Fruit fly (Drosophila melanogaster) whole organism, embryonic: ENCODE data around the gene CG7298.

Experiments
- Atf-2 ChIP-seq: fragments of 200-800 bp; sonication (Bioruptor generic); optimal IDR thresholded peaks from 2 replicates; lab custom pipeline; 2016; ENCODE audit warnings: missing biosample characterization, missing genetic modification characterization
- CG10366 ChIP-seq: fragments of 200-800 bp; sonication (Bioruptor generic); IDR thresholded peaks from 2 replicates; pipeline ENCODE4 v1.3.6; 2022; ENCODE audit warnings: missing biosample characterization, missing genetic modification characterization
- CG11456 ChIP-seq: fragments of 200-800 bp; sonication (Bioruptor generic); IDR thresholded peaks from 3 replicates; pipeline ENCODE4 v1.3.6; 2022; ENCODE audit warnings: missing biosample characterization, missing genetic modification characterization
- CG12769 ChIP-seq: fragments of 200-800 bp; sonication (Bioruptor generic); optimal IDR thresholded peaks from 2 replicates; lab custom pipeline; 2019; ENCODE audit warnings: missing biosample characterization, mild to moderate bottlenecking, missing genetic modification characterization, moderate library complexity
- CG12942 ChIP-seq: fragments of 200-800 bp; sonication (Bioruptor generic); optimal IDR thresholded peaks from 3 replicates; lab custom pipeline; 2016; ENCODE audit warnings: missing biosample characterization, missing genetic modification characterization
- CG14710 ChIP-seq: fragments of 200-800 bp; sonication (Bioruptor generic); optimal IDR thresholded peaks from 3 replicates; lab custom pipeline; 2019; ENCODE audit warnings: missing biosample characterization, mild to moderate bottlenecking, missing genetic modification characterization, moderate library complexity
- CG15514 ChIP-seq: fragments of 200-800 bp; sonication (Bioruptor generic); optimal IDR thresholded peaks from 3 replicates; lab custom pipeline; 2017; ENCODE audit warnings: missing biosample characterization, missing genetic modification characterization, mild to moderate bottlenecking, moderate library complexity, missing genetic modification reagents
- CG17361 ChIP-seq: fragments of 200-800 bp; sonication (Bioruptor generic); IDR thresholded peaks from 3 replicates; pipeline ENCODE4 v1.3.6; 2022; ENCODE audit warnings: missing biosample characterization, missing genetic modification characterization
- CG17385 ChIP-seq: fragments of 200-800 bp; sonication (Bioruptor generic); optimal IDR thresholded peaks from 3 replicates; lab custom pipeline; 2018; ENCODE audit warnings: missing biosample characterization, mild to moderate bottlenecking, missing genetic modification characterization
- CG34224 ChIP-seq: fragments of 200-800 bp; sonication (Bioruptor generic); IDR thresholded peaks from 3 replicates; pipeline ENCODE4 v1.3.6; 2022; ENCODE audit warnings: missing biosample characterization, missing genetic modification characterization; ENCODE audit not compliant: partially characterized antibody
- CG3995 ChIP-seq: fragments of 200-800 bp; sonication (Bioruptor generic); optimal IDR thresholded peaks from 3 replicates; lab custom pipeline; 2016; ENCODE audit warnings: missing biosample characterization, missing genetic modification characterization
- CG4404 ChIP-seq: fragments of 200-800 bp; sonication (Bioruptor generic); IDR thresholded peaks from 2 replicates; pipeline ENCODE4 v1.3.6; 2022; ENCODE audit warnings: missing biosample characterization, missing genetic modification characterization
- CG4424 ChIP-seq: fragments of 200-800 bp; sonication (Bioruptor generic); optimal IDR thresholded peaks from 3 replicates; lab custom pipeline; 2016; ENCODE audit warnings: missing biosample characterization, missing genetic modification characterization
- CG4730 ChIP-seq: fragments of 200-800 bp; sonication (Bioruptor generic); IDR thresholded peaks from 2 replicates; pipeline ENCODE4 v1.3.6; 2022; ENCODE audit warnings: missing biosample characterization, missing genetic modification characterization
- CG4820 ChIP-seq: fragments of 200-800 bp; sonication (Bioruptor generic); optimal IDR thresholded peaks from 3 replicates; lab custom pipeline; 2016; ENCODE audit warnings: missing biosample characterization, missing genetic modification characterization
- CG6689 ChIP-seq: fragments of 200-800 bp; sonication (Bioruptor generic); IDR thresholded peaks from 2 replicates; pipeline ENCODE4 v1.3.6; 2022; ENCODE audit warnings: missing biosample characterization, missing genetic modification characterization
- CG6813 ChIP-seq: fragments of 200-800 bp; sonication (Bioruptor generic); optimal IDR thresholded peaks from 2 replicates; lab custom pipeline; 2017; ENCODE audit warnings: missing biosample characterization, missing genetic modification characterization, mild to moderate bottlenecking, moderate library complexity, missing genetic modification reagents
- CG9727 ChIP-seq: fragments of 200-800 bp; sonication (Bioruptor generic); optimal IDR thresholded peaks from 3 replicates; lab custom pipeline; 2017; ENCODE audit warnings: missing biosample characterization, mild to moderate bottlenecking, missing genetic modification characterization
- Camta ChIP-seq: fragments of 200-800 bp; sonication (Bioruptor generic); optimal IDR thresholded peaks from 2 replicates; lab custom pipeline; 2016; ENCODE audit warnings: missing biosample characterization, missing genetic modification characterization
- CkIIα-i1 ChIP-seq: fragments of 200-800 bp; sonication (Bioruptor generic); IDR thresholded peaks from 2 replicates; pipeline ENCODE4 v1.3.6; 2022; ENCODE audit warnings: missing biosample characterization, missing genetic modification characterization
- Dad ChIP-seq: fragments of 200-800 bp; sonication (Bioruptor generic); optimal IDR thresholded peaks from 3 replicates; lab custom pipeline; 2016; ENCODE audit warnings: missing biosample characterization, missing genetic modification characterization
- Deaf1 ChIP-seq: fragments of 200-800 bp; optimal IDR thresholded peaks from 3 replicates; lab custom pipeline; 2019; ENCODE audit warnings: missing biosample characterization, mild to moderate bottlenecking, missing genetic modification characterization, moderate library complexity
- Doc2 ChIP-seq: fragments of 200-800 bp; sonication (Bioruptor generic); IDR thresholded peaks from 2 replicates; pipeline ENCODE4 v1.3.6; 2022; ENCODE audit warnings: missing biosample characterization, missing genetic modification characterization
- ERR ChIP-seq: fragments of 200-800 bp; sonication (Bioruptor generic); optimal IDR thresholded peaks from 2 replicates; lab custom pipeline; 2016; ENCODE audit warnings: missing biosample characterization, missing genetic modification characterization
- Hand ChIP-seq: fragments of 200-800 bp; sonication (Bioruptor generic); optimal IDR thresholded peaks from 2 replicates; lab custom pipeline; 2017; ENCODE audit warnings: mild to moderate bottlenecking, missing biosample characterization, missing genetic modification reagents, missing genetic modification characterization
- Hmr ChIP-seq: fragments of 200-800 bp; sonication (Bioruptor generic); optimal IDR thresholded peaks from 3 replicates; lab custom pipeline; 2017; ENCODE audit warnings: mild to moderate bottlenecking, missing biosample characterization, missing genetic modification reagents, missing genetic modification characterization
- Lpt ChIP-seq: fragments of >200 bp; optimal IDR thresholded peaks from 2 replicates; lab custom pipeline; 2018; ENCODE audit warnings: missing biosample characterization, missing genetic modification characterization
- Nf-YB ChIP-seq: fragments of 200-800 bp; sonication (Bioruptor generic); optimal IDR thresholded peaks from 3 replicates; lab custom pipeline; 2019; ENCODE audit warnings: missing biosample characterization, mild to moderate bottlenecking, missing genetic modification characterization, moderate library complexity
- Nf-YC ChIP-seq: fragments of 200-800 bp; optimal IDR thresholded peaks from 3 replicates; lab custom pipeline; 2019; ENCODE audit warnings: missing biosample characterization, mild to moderate bottlenecking, missing genetic modification characterization, moderate library complexity
- Rfx ChIP-seq: fragments of 200-800 bp; sonication (Bioruptor generic); IDR thresholded peaks from 2 replicates; pipeline ENCODE4 v1.3.6; 2022; ENCODE audit warnings: missing biosample characterization, missing genetic modification characterization
- Tbp ChIP-seq: fragments of >200 bp; optimal IDR thresholded peaks from 2 replicates; lab custom pipeline; 2018; ENCODE audit warnings: missing biosample characterization, missing genetic modification characterization
- az2 ChIP-seq: fragments of 200-800 bp; sonication (Bioruptor generic); optimal IDR thresholded peaks from 3 replicates; lab custom pipeline; 2016; ENCODE audit warnings: missing biosample characterization, missing genetic modification characterization
- br ChIP-seq: fragments of >200 bp; optimal IDR thresholded peaks from 2 replicates; lab custom pipeline; 2017
- danr ChIP-seq: fragments of 200-800 bp; sonication (Bioruptor generic); IDR thresholded peaks from 2 replicates; pipeline ENCODE4 v1.3.6; 2022; ENCODE audit warnings: missing biosample characterization, missing genetic modification characterization
- ems ChIP-seq: fragments of 200-800 bp; sonication (Bioruptor generic); optimal IDR thresholded peaks from 3 replicates; lab custom pipeline; 2016; ENCODE audit warnings: missing biosample characterization, missing genetic modification characterization
- exex ChIP-seq: fragments of 200-800 bp; sonication (Bioruptor generic); optimal IDR thresholded peaks from 4 replicates; lab custom pipeline; 2018; ENCODE audit warnings: missing biosample characterization, mild to moderate bottlenecking, missing genetic modification characterization, moderate library complexity
- fd64A ChIP-seq: fragments of 200-800 bp; sonication (Bioruptor generic); optimal IDR thresholded peaks from 3 replicates; lab custom pipeline; 2018; ENCODE audit warnings: missing biosample characterization, mild to moderate bottlenecking, missing genetic modification characterization
- hb ChIP-seq: fragments of 200-800 bp; sonication (Bioruptor generic); IDR thresholded peaks from 3 replicates; pipeline ENCODE4 v1.3.6; 2022; ENCODE audit warnings: missing biosample characterization, missing genetic modification characterization; ENCODE audit not compliant: partially characterized antibody
- lmd ChIP-seq: fragments of 200-800 bp; sonication (Bioruptor generic); IDR thresholded peaks from 2 replicates; pipeline ENCODE4 v1.3.6; 2022; ENCODE audit warnings: missing biosample characterization, missing genetic modification characterization
- phol ChIP-seq: fragments of 200-800 bp; sonication (Bioruptor generic); optimal IDR thresholded peaks from 3 replicates; lab custom pipeline; 2018; ENCODE audit warnings: missing biosample characterization, mild to moderate bottlenecking, missing genetic modification characterization, moderate library complexity
- pita ChIP-seq: fragments of 200-800 bp; sonication (Bioruptor generic); optimal IDR thresholded peaks from 2 replicates; lab custom pipeline; 2017; ENCODE audit warnings: missing biosample characterization, mild to moderate bottlenecking, missing genetic modification characterization
- pnt ChIP-seq: fragments of 200-800 bp; sonication (Bioruptor generic); optimal IDR thresholded peaks from 3 replicates; lab custom pipeline; 2016; ENCODE audit warnings: missing biosample characterization, missing genetic modification characterization
- sens ChIP-seq: fragments of 200-800 bp; sonication (Bioruptor generic); peaks from one replicate; lab custom pipeline; 2016; ENCODE audit warnings: missing biosample characterization, missing genetic modification characterization
- seq ChIP-seq: fragments of 200-800 bp; sonication (Bioruptor generic); IDR thresholded peaks from 2 replicates; pipeline ENCODE4 v1.3.6; 2022; ENCODE audit warnings: missing biosample characterization, missing genetic modification characterization
- slou ChIP-seq: fragments of 200-800 bp; sonication (Bioruptor generic); optimal IDR thresholded peaks from 3 replicates; lab custom pipeline; 2016; ENCODE audit warnings: missing biosample characterization, missing genetic modification characterization
- sob ChIP-seq: fragments of 200-800 bp; sonication (Bioruptor generic); IDR thresholded peaks from 2 replicates; pipeline ENCODE4 v1.3.6; 2022; ENCODE audit warnings: missing biosample characterization, missing genetic modification characterization
- ssp ChIP-seq: fragments of 200-800 bp; sonication (Bioruptor generic); IDR thresholded peaks from 2 replicates; pipeline ENCODE4 v1.3.6; 2022; ENCODE audit warnings: missing biosample characterization, missing genetic modification characterization
- vnd ChIP-seq: fragments of 200-800 bp; sonication (Bioruptor generic); IDR thresholded peaks from 3 replicates; pipeline ENCODE4 v1.3.6; 2022; ENCODE audit warnings: missing biosample characterization, missing genetic modification characterization; ENCODE audit not compliant: partially characterized antibody
- wdn ChIP-seq: fragments of 200-800 bp; sonication (Bioruptor generic); IDR thresholded peaks from 2 replicates; pipeline ENCODE4 v1.3.6; 2022; ENCODE audit warnings: missing biosample characterization, missing genetic modification characterization
- wor ChIP-seq: fragments of 200-800 bp; sonication (Bioruptor generic); IDR thresholded peaks from 2 replicates; pipeline ENCODE4 v1.3.6; 2022; ENCODE audit warnings: missing biosample characterization, missing genetic modification characterization
- yki ChIP-seq: fragments of >200 bp; optimal IDR thresholded peaks from 3 replicates; lab custom pipeline; 2018
- z ChIP-seq: fragments of 200-800 bp; sonication (Bioruptor generic); IDR thresholded peaks from 3 replicates; pipeline ENCODE4 v1.3.6; 2022; ENCODE audit warnings: missing biosample characterization, missing genetic modification characterization

The CG7298 gene

DNA sequence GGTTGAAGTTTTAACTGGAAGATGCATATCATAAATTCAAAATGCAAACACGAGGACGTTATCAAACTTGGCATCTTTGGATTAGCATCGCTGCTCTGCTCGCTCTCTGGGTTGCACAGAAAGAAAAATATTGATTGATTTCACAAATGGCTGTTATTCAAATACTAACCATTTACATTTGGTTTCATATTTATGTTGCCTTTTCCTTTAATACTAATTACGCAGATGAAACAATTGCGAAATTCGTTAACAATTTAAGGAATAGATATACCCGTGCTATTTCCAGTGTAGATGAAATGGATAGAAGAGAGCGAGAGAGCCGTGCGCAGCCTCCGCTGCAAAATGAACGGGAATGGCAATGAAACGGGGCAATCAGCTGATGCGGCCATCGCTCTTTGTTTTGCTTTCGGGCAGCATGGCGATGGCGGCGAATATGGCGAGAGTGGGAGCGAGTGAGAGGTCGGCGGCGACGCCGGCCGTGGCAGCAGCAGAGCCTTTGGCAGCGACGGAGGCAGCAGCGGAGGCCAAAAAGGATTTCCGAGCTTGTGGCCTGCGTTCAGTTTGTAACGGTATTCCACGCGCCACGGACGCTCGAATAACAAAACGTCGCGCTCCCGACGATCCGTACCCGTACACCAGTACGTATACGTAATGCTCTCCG lies 44.2 kb upstream of the CG7298 start, which contains the start of gene rdgC (continued):
- TF ChIP-seq ssp (GFP tag; lab: Robert Waterston, UW): peak; percentile 83
- no peak for TF ChIP-seq yki (lab: Kevin White, UChicago)
- peak; percentile 78 for TF ChIP-seq CG14710 (tag; lab: Kevin White, UChicago)
- peak; percentile 94 for TF ChIP-seq CG6813
- TF ChIP-seq pita (GFP tag; lab: Kevin White, UChicago): no peak
- peak; percentile 94 for TF ChIP-seq CG4424
- peak; percentile 76 for TF ChIP-seq z (GFP tag; lab: Robert Waterston, UW)
- peak; percentile 96 for TF ChIP-seq CG17361 (GFP tag; lab: Robert Waterston, UW)
- TF ChIP-seq CG11456 (GFP tag; lab: Robert Waterston, UW): peak; percentile 94
- peak; percentile 96 for TF ChIP-seq Hmr
- peak; percentile 95 for TF ChIP-seq Camta (GFP tag; lab: Kevin White, UChicago)
- peak; percentile 98 for TF ChIP-seq Rfx (GFP tag; lab: Robert Waterston, UW)
- TF ChIP-seq lmd (GFP tag; lab: Robert Waterston, UW): peak; percentile 96
- peak; percentile 80 for TF ChIP-seq Nf-YB
- TF ChIP-seq CkIIα-i1 (GFP tag; lab: Robert Waterston, UW): peak; percentile 93
- peak; percentile 95 for TF ChIP-seq CG4820 (GFP tag; lab: Kevin White, UChicago)
- no peak for TF ChIP-seq Lpt (GFP tag; lab: Kevin White, UChicago)
- TF ChIP-seq ems (GFP tag; lab: Kevin White, UChicago): peak; percentile 94
- no peak for TF ChIP-seq vnd (GFP tag; lab: Robert Waterston, UW)
- TF ChIP-seq sens: peak; percentile 99
- peak; percentile 92 for TF ChIP-seq slou
- TF ChIP-seq CG12942 (GFP tag; lab: Kevin White, UChicago): peak; percentile 93
- peak; percentile 89 for TF ChIP-seq Doc2 (GFP tag; lab: Robert Waterston, UW)
- TF ChIP-seq wdn (GFP tag; lab: Robert Waterston, UW): peak; percentile 92
- peak; percentile 96 for TF ChIP-seq CG4730 (GFP tag; lab: Robert Waterston, UW)
- TF ChIP-seq Nf-YC (tag; lab: Kevin White, UChicago): peak; percentile 68
- TF ChIP-seq br (lab: Kevin White, UChicago): no peak
- peak; percentile 96 for TF ChIP-seq pnt (GFP tag; lab: Kevin White, UChicago)
- peak; percentile 94 for TF ChIP-seq phol (tag; lab: Kevin White, UChicago)
- TF ChIP-seq fd64A: peak; percentile 85
- peak; percentile 94 for TF ChIP-seq az2
- TF ChIP-seq CG15514 (GFP tag; lab: Kevin White, UChicago): peak; percentile 92
- peak; percentile 94 for TF ChIP-seq Hand (GFP tag; lab: Kevin White, UChicago)
- peak; percentile 94 for TF ChIP-seq ERR (GFP tag; lab: Kevin White, UChicago)
- peak; percentile 94 for TF ChIP-seq Dad (GFP tag; lab: Kevin White, UChicago)
- peak; percentile 92 for TF ChIP-seq CG17385 (GFP tag; lab: Kevin White, UChicago)
- peak; percentile 68 for TF ChIP-seq CG3995
- TF ChIP-seq CG4404: peak; percentile 86
- TF ChIP-seq sob (GFP tag; lab: Robert Waterston, UW): peak; percentile 97
- peak; percentile 89 for TF ChIP-seq wor (GFP tag; lab: Robert Waterston, UW)
- TF ChIP-seq Tbp (GFP tag; lab: Kevin White, UChicago): no peak
- TF ChIP-seq CG34224: no peak
- peak; percentile 86 for TF ChIP-seq exex (tag; lab: Kevin White, UChicago)
- TF ChIP-seq Deaf1 (tag; lab: Kevin White, UChicago): peak; percentile 81
- TF ChIP-seq danr (GFP tag; lab: Robert Waterston, UW): peak; percentile 88
- TF ChIP-seq CG9727 (GFP tag; lab: Kevin White, UChicago): peak; percentile 93
- peak; percentile 96 for TF ChIP-seq CG10366 (GFP tag; lab: Robert Waterston, UW)
- peak; percentile 95 for TF ChIP-seq seq
- no peak for TF ChIP-seq hb (GFP tag; lab: Robert Waterston, UW)
- peak; percentile 99 for TF ChIP-seq CG12769 (tag; lab: Kevin White, UChicago)
- TF ChIP-seq Atf-2 (GFP tag; lab: Kevin White, UChicago): peak; percentile 91
- peak; percentile 96 for TF ChIP-seq CG6689 (GFP tag; lab: Robert Waterston, UW)
